Worm (Caenorhabditis elegans) whole organism, early embryonic: Measurements from ENCODE around the gene pfd-5.

Source experiments
- B0310.2 ChIP-seq: sonication (generic microtip); optimal IDR thresholded peaks from 2 replicates; lab custom pipeline; 2016; ENCODE audit warnings: mild to moderate bottlenecking, missing genetic modification characterization, missing compliant biosample characterization
- F13C5.2 ChIP-seq: sonication (generic microtip); optimal IDR thresholded peaks from 2 replicates; lab custom pipeline; 2017; ENCODE audit warnings: mild to moderate bottlenecking, missing genetic modification characterization, inconsistent platforms, missing compliant biosample characterization
- aly-1 ChIP-seq: sonication (generic microtip); optimal IDR thresholded peaks from 2 replicates; lab custom pipeline; 2016; ENCODE audit warnings: missing genetic modification characterization, missing compliant biosample characterization
- ama-1 ChIP-seq: fragments of 150-350 bp; optimal IDR thresholded peaks from 2 replicates; lab custom pipeline; 2014
- ceh-13 ChIP-seq: fragments of 200-800 bp; sonication (Bioruptor generic); optimal IDR thresholded peaks from 2 replicates; lab custom pipeline; 2018; ENCODE audit warnings: mild to moderate bottlenecking, missing genetic modification characterization, missing compliant biosample characterization
- ceh-36 ChIP-seq: sonication (generic microtip); optimal IDR thresholded peaks from 2 replicates; lab custom pipeline; 2016; ENCODE audit warnings: missing genetic modification characterization, inconsistent platforms, missing compliant biosample characterization
- ets-7 ChIP-seq: sonication (generic microtip); optimal IDR thresholded peaks from 2 replicates; lab custom pipeline; 2016; ENCODE audit warnings: missing genotype, missing genetic modification characterization, missing compliant biosample characterization
- flt-1 ChIP-seq: fragments of 200-800 bp; sonication (Bioruptor generic); IDR thresholded peaks from 2 replicates; pipeline ENCODE4 v1.3.6; 2022; ENCODE audit warnings: missing genetic modification characterization, missing compliant biosample characterization
- hmbx-1 ChIP-seq: sonication (generic microtip); optimal IDR thresholded peaks from 2 replicates; lab custom pipeline; 2016; ENCODE audit warnings: mild to moderate bottlenecking, missing genetic modification characterization, missing compliant biosample characterization
- hmg-4 ChIP-seq: fragments of 200-800 bp; sonication (Bioruptor generic); optimal IDR thresholded peaks from 2 replicates; lab custom pipeline; 2018; ENCODE audit warnings: mild to moderate bottlenecking, missing genetic modification characterization, missing compliant biosample characterization
- hnd-1 ChIP-seq: sonication (generic microtip); optimal IDR thresholded peaks from 2 replicates; lab custom pipeline; 2016; ENCODE audit warnings: missing genetic modification characterization, missing compliant biosample characterization
- pes-1 ChIP-seq: fragments of 200-800 bp; sonication (Bioruptor generic); IDR thresholded peaks from 2 replicates; pipeline ENCODE4 v1.3.6; 2022; ENCODE audit warnings: missing genetic modification reagents, missing genetic modification characterization, missing compliant biosample characterization
- scrt-1 ChIP-seq: fragments of 200-800 bp; sonication (Bioruptor generic); IDR thresholded peaks from 2 replicates; pipeline ENCODE4 v1.3.6; 2022; ENCODE audit warnings: missing genetic modification characterization, missing compliant biosample characterization
- sea-1 ChIP-seq: fragments of 200-800 bp; sonication (Bioruptor generic); conservative IDR thresholded peaks from 2 replicates; pipeline ENCODE4 v1.3.6; 2022; ENCODE audit warnings: missing genetic modification characterization, missing compliant biosample characterization
- tbx-11 ChIP-seq: fragments of 200-800 bp; sonication (Bioruptor generic); IDR thresholded peaks from 2 replicates; pipeline ENCODE4 v1.3.6; 2022; ENCODE audit warnings: missing genetic modification characterization, missing compliant biosample characterization
- tbx-37 ChIP-seq: fragments of 200-800 bp; sonication (Bioruptor generic); conservative IDR thresholded peaks from 2 replicates; pipeline ENCODE4 v1.3.6; 2022; ENCODE audit warnings: missing genetic modification reagents, missing genetic modification characterization, missing compliant biosample characterization
- tra-4 ChIP-seq: sonication (generic microtip); optimal IDR thresholded peaks from 2 replicates; lab custom pipeline; 2017; ENCODE audit warnings: missing genetic modification characterization, missing compliant biosample characterization

The pfd-5 gene

ce11 chrIII:7161055-7161454, 37.6 kb downstream of the pfd-5 start, which contains the start of gene rnp-7:
TSS of gene rnp-7 (minus strand) at chrIII:7161155.
- TF ChIP-seq ceh-13 (GFP tag; lab: Kevin White, UChicago) (no peak), hmbx-1 (tag; lab: Kevin White, UChicago) (no peak), F13C5.2 (tag; lab: Kevin White, UChicago) (no peak), tbx-37 (GFP tag; lab: Robert Waterston, UW) (no peak), tra-4 (tag; lab: Kevin White, UChicago) (no peak), aly-1 (tag; lab: Kevin White, UChicago) (no peak), pes-1 (GFP tag; lab: Robert Waterston, UW) (no peak), flt-1 (GFP tag; lab: Robert Waterston, UW) (no peak), B0310.2 (tag; lab: Kevin White, UChicago) (no peak), scrt-1 (GFP tag; lab: Robert Waterston, UW) (no peak), ceh-36 (tag; lab: Kevin White, UChicago) (no peak), tbx-11 (GFP tag; lab: Robert Waterston, UW) (no peak)

DNA sequence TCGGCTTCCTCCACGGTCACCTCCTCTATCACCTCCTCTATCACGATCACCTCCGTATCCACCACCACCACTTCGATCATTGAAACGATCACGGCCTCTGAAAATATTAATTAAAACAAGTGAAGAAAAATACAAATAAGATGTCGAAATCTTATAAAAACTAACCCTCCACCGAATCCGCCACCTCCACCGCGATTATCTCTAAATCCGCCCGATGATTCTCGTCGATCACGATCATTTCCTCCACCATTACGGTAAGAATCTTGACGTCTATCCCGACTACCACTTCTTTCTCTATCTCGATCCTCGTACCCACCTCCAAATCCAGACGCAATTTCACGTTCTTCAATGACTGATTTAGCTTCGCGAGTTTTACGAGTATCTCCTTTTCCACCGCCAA, 39.4 kb downstream of the pfd-5 start:
- no peak for TF ChIP-seq aly-1 (tag; lab: Kevin White, UChicago)
- TF ChIP-seq sea-1 (GFP tag; lab: Robert Waterston, UW), result no peak
- TF ChIP-seq ama-1, result no peak
- no peak for TF ChIP-seq F13C5.2 (tag; lab: Kevin White, UChicago)
- no peak for TF ChIP-seq B0310.2 (tag; lab: Kevin White, UChicago)
- TF ChIP-seq scrt-1 (GFP tag; lab: Robert Waterston, UW), result no peak
- no peak for TF ChIP-seq pes-1 (GFP tag; lab: Robert Waterston, UW)
- no peak for TF ChIP-seq tra-4 (tag; lab: Kevin White, UChicago)
- no peak for TF ChIP-seq hmg-4 (GFP tag; lab: Kevin White, UChicago)
- no peak for TF ChIP-seq tbx-11 (GFP tag; lab: Robert Waterston, UW)
- no peak for TF ChIP-seq ets-7 (tag; lab: Kevin White, UChicago)

ce11 chrIII:7158709-7159108, 40.0 kb downstream of the pfd-5 start, which contains the start of gene nuo-4:
TSS of gene nuo-4 (minus strand) at chrIII:7158809.
- TF ChIP-seq tbx-11 (GFP tag; lab: Robert Waterston, UW) (no peak), hmg-4 (GFP tag; lab: Kevin White, UChicago) (no peak), hnd-1 (tag; lab: Kevin White, UChicago) (no peak), sea-1 (GFP tag; lab: Robert Waterston, UW) (no peak), B0310.2 (tag; lab: Kevin White, UChicago) (no peak), flt-1 (GFP tag; lab: Robert Waterston, UW) (no peak), ceh-36 (tag; lab: Kevin White, UChicago) (no peak), pes-1 (GFP tag; lab: Robert Waterston, UW) (no peak), tbx-37 (GFP tag; lab: Robert Waterston, UW) (no peak), tra-4 (tag; lab: Kevin White, UChicago) (no peak), ama-1 (no peak), aly-1 (tag; lab: Kevin White, UChicago) (no peak), ceh-13 (GFP tag; lab: Kevin White, UChicago) (no peak), ets-7 (tag; lab: Kevin White, UChicago) (no peak), scrt-1 (GFP tag; lab: Robert Waterston, UW) (no peak), F13C5.2 (tag; lab: Kevin White, UChicago) (no peak)

ce11 chrIII:7155631-7156030, 43.1 kb downstream of the pfd-5 start:
- TF ChIP-seq hmg-4 (GFP tag; lab: Kevin White, UChicago) (peak; percentile 2), F13C5.2 (tag; lab: Kevin White, UChicago) (peak; percentile 70), flt-1 (GFP tag; lab: Robert Waterston, UW) (peak; percentile 3; the same call in 1 of the 2 replicates), sea-1 (GFP tag; lab: Robert Waterston, UW) (0 out of 2 replicates have a peak, but pooled peaks have one; percentile 28), hmbx-1 (tag; lab: Kevin White, UChicago) (no peak), tra-4 (tag; lab: Kevin White, UChicago) (no peak)

DNA sequence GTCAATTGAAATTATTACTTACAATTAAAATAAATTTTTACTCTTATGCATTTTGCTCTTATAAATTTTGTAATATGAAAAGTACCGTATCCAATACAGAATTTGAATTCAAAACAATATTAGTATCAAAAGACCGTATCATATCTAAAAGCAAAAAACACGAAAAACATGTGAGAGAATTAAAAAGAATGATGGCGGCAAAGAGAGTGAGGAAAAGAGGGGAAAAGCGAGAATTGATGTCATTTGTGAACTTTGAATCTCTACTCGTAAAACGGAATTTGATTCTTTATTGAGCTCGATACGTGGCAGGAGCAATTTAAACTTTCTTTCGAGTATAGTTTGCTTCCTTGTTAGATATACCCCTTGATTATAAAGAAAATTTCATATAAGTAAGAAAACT, 44.2 kb downstream of the pfd-5 start:
- TF ChIP-seq ama-1 (no peak), ceh-13 (GFP tag; lab: Kevin White, UChicago) (no peak), hmg-4 (GFP tag; lab: Kevin White, UChicago) (no peak), sea-1 (GFP tag; lab: Robert Waterston, UW) (no peak), tbx-11 (GFP tag; lab: Robert Waterston, UW) (no peak), tra-4 (tag; lab: Kevin White, UChicago) (no peak)

DNA sequence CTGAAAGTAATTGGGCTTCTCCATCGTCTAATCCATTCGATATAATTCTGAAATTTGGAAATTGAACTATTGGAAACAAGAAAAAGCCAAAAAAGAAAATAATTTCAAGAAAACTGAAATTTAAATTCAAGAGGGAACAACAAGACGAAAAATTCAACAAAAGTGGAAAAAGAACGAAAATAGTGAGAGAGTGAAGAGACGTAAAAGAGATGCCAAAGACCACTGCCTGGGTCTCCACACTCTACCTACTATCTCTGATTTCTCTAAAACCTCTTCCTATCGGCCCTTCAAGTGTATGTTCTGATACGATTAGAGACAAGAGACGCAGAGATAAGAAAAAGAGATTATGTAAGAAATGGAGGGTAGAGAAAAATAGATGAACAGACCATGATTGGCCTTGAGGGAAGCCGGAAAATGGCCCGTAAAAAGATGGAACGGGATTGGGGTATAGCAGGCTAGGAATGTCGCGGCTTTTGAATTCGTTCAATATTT, 44.9 kb downstream of the pfd-5 start, which contains the start of gene ogt-1:
TSS of gene ogt-1 (minus strand) at position 51 of the 492 bp plus-strand sequence.
- peak; percentile 25 for TF ChIP-seq hmg-4 (GFP tag; lab: Kevin White, UChicago)
- TF ChIP-seq B0310.2 (tag; lab: Kevin White, UChicago), result no peak
- peak; percentile 32 for TF ChIP-seq F13C5.2 (tag; lab: Kevin White, UChicago)

- TF ChIP-seq F13C5.2 (tag; lab: Kevin White, UChicago) (no peak), scrt-1 (GFP tag; lab: Robert Waterston, UW) (no peak), aly-1 (tag; lab: Kevin White, UChicago) (no peak), tbx-37 (GFP tag; lab: Robert Waterston, UW) (no peak), tbx-11 (GFP tag; lab: Robert Waterston, UW) (no peak), ets-7 (tag; lab: Kevin White, UChicago) (no peak), tra-4 (tag; lab: Kevin White, UChicago) (no peak), sea-1 (GFP tag; lab: Robert Waterston, UW) (no peak), hnd-1 (tag; lab: Kevin White, UChicago) (no peak), hmbx-1 (tag; lab: Kevin White, UChicago) (no peak), B0310.2 (tag; lab: Kevin White, UChicago) (no peak), ceh-36 (tag; lab: Kevin White, UChicago) (no peak)
These were observed 46.1 kb downstream of the pfd-5 start for ce11 chrIII:7152569-7152968.
